Worm (Caenorhabditis elegans) whole organism, dauer: Measurements from ENCODE around the gene C50F4.16.

ENCODE experiments used
- unc-62 ChIP-seq: sonication (generic microtip); optimal IDR thresholded peaks from 2 replicates; lab custom pipeline; 2017; ENCODE audit warnings: missing biosample characterization, missing genetic modification reagents, missing genetic modification characterization

Gene C50F4.16

ce11 chrV:9506931-9507330, 34.5 kb downstream of the C50F4.16 start:
- no peak for TF ChIP-seq unc-62 (GFP tag; lab: Kevin White, UChicago)

ce11 chrV:9504474-9504960, 36.9 kb downstream of the C50F4.16 start, which contains the start of gene haao-1:
haao-1 (plus strand) TSS chrV:9504910.
- TF ChIP-seq unc-62 (GFP tag; lab: Kevin White, UChicago): no peak

ce11 chrV:9503152-9503817, 38.1 kb downstream of the C50F4.16 start:
- TF ChIP-seq unc-62 (GFP tag; lab: Kevin White, UChicago): no peak

ce11 chrV:9500826-9501451, 40.5 kb downstream of the C50F4.16 start, which contains the start of gene swt-5:
swt-5 (plus strand) TSS chrV:9501401.
- no peak for TF ChIP-seq unc-62 (GFP tag; lab: Kevin White, UChicago)

ce11 chrV:9499295-9499694, 42.1 kb downstream of the C50F4.16 start:
- TF ChIP-seq unc-62 (GFP tag; lab: Kevin White, UChicago): no peak

- no peak for TF ChIP-seq unc-62 (GFP tag; lab: Kevin White, UChicago)
These were observed 44.7 kb downstream of the C50F4.16 start, which contains the start of gene gsnl-1 for ce11 chrV:9496742-9497141. gsnl-1 (plus strand) TSS chrV:9497042.

ce11 chrV:9492460-9492859, 48.9 kb downstream of the C50F4.16 start:
- TF ChIP-seq unc-62 (GFP tag; lab: Kevin White, UChicago): no peak

ce11 chrV:9491440-9492160, 49.8 kb downstream of the C50F4.16 start, which contains the start of gene K06A4.7:
K06A4.7 (minus strand) TSS chrV:9491490.
- no peak for TF ChIP-seq unc-62 (GFP tag; lab: Kevin White, UChicago)
